Worm (Caenorhabditis elegans) whole organism, early embryonic: ENCODE data around the gene best-19.

ENCODE experiments used
- B0310.2 ChIP-seq: sonication (generic microtip); optimal IDR thresholded peaks from 2 replicates; lab custom pipeline; 2016; ENCODE audit warnings: mild to moderate bottlenecking, missing genetic modification characterization, missing compliant biosample characterization
- F13C5.2 ChIP-seq: sonication (generic microtip); optimal IDR thresholded peaks from 2 replicates; lab custom pipeline; 2017; ENCODE audit warnings: mild to moderate bottlenecking, missing genetic modification characterization, inconsistent platforms, missing compliant biosample characterization
- aly-1 ChIP-seq: sonication (generic microtip); optimal IDR thresholded peaks from 2 replicates; lab custom pipeline; 2016; ENCODE audit warnings: missing genetic modification characterization, missing compliant biosample characterization
- ama-1 ChIP-seq: fragments of 150-350 bp; optimal IDR thresholded peaks from 2 replicates; lab custom pipeline; 2014
- ceh-13 ChIP-seq: fragments of 200-800 bp; sonication (Bioruptor generic); optimal IDR thresholded peaks from 2 replicates; lab custom pipeline; 2018; ENCODE audit warnings: mild to moderate bottlenecking, missing genetic modification characterization, missing compliant biosample characterization
- ceh-36 ChIP-seq: sonication (generic microtip); optimal IDR thresholded peaks from 2 replicates; lab custom pipeline; 2016; ENCODE audit warnings: missing genetic modification characterization, inconsistent platforms, missing compliant biosample characterization
- ets-7 ChIP-seq: sonication (generic microtip); optimal IDR thresholded peaks from 2 replicates; lab custom pipeline; 2016; ENCODE audit warnings: missing genotype, missing genetic modification characterization, missing compliant biosample characterization
- flt-1 ChIP-seq: fragments of 200-800 bp; sonication (Bioruptor generic); IDR thresholded peaks from 2 replicates; pipeline ENCODE4 v1.3.6; 2022; ENCODE audit warnings: missing genetic modification characterization, missing compliant biosample characterization
- hmbx-1 ChIP-seq: sonication (generic microtip); optimal IDR thresholded peaks from 2 replicates; lab custom pipeline; 2016; ENCODE audit warnings: mild to moderate bottlenecking, missing genetic modification characterization, missing compliant biosample characterization
- hmg-4 ChIP-seq: fragments of 200-800 bp; sonication (Bioruptor generic); optimal IDR thresholded peaks from 2 replicates; lab custom pipeline; 2018; ENCODE audit warnings: mild to moderate bottlenecking, missing genetic modification characterization, missing compliant biosample characterization
- hnd-1 ChIP-seq: sonication (generic microtip); optimal IDR thresholded peaks from 2 replicates; lab custom pipeline; 2016; ENCODE audit warnings: missing genetic modification characterization, missing compliant biosample characterization
- pes-1 ChIP-seq: fragments of 200-800 bp; sonication (Bioruptor generic); IDR thresholded peaks from 2 replicates; pipeline ENCODE4 v1.3.6; 2022; ENCODE audit warnings: missing genetic modification reagents, missing genetic modification characterization, missing compliant biosample characterization
- scrt-1 ChIP-seq: fragments of 200-800 bp; sonication (Bioruptor generic); IDR thresholded peaks from 2 replicates; pipeline ENCODE4 v1.3.6; 2022; ENCODE audit warnings: missing genetic modification characterization, missing compliant biosample characterization
- sea-1 ChIP-seq: fragments of 200-800 bp; sonication (Bioruptor generic); conservative IDR thresholded peaks from 2 replicates; pipeline ENCODE4 v1.3.6; 2022; ENCODE audit warnings: missing genetic modification characterization, missing compliant biosample characterization
- tbx-11 ChIP-seq: fragments of 200-800 bp; sonication (Bioruptor generic); IDR thresholded peaks from 2 replicates; pipeline ENCODE4 v1.3.6; 2022; ENCODE audit warnings: missing genetic modification characterization, missing compliant biosample characterization
- tbx-37 ChIP-seq: fragments of 200-800 bp; sonication (Bioruptor generic); conservative IDR thresholded peaks from 2 replicates; pipeline ENCODE4 v1.3.6; 2022; ENCODE audit warnings: missing genetic modification reagents, missing genetic modification characterization, missing compliant biosample characterization
- tra-4 ChIP-seq: sonication (generic microtip); optimal IDR thresholded peaks from 2 replicates; lab custom pipeline; 2017; ENCODE audit warnings: missing genetic modification characterization, missing compliant biosample characterization

The best-19 gene

ce11 chrIV:288027-288426 lies 4.6 kb downstream of the best-19 start, which contains the start of gene T21D12.14:
T21D12.14 (minus strand) TSS chrIV:288127.
- TF ChIP-seq hnd-1 (tag; lab: Kevin White, UChicago) (no peak), sea-1 (GFP tag; lab: Robert Waterston, UW) (no peak), ceh-13 (GFP tag; lab: Kevin White, UChicago) (no peak), tra-4 (no peak), tbx-11 (GFP tag; lab: Robert Waterston, UW) (no peak), F13C5.2 (tag; lab: Kevin White, UChicago) (no peak), hmg-4 (GFP tag; lab: Kevin White, UChicago) (no peak)

- TF ChIP-seq hmg-4 (GFP tag; lab: Kevin White, UChicago) (no peak), pes-1 (no peak), B0310.2 (tag; lab: Kevin White, UChicago) (no peak)
These were observed 6.9 kb downstream of the best-19 start for ce11 chrIV:290387-290786.

DNA sequence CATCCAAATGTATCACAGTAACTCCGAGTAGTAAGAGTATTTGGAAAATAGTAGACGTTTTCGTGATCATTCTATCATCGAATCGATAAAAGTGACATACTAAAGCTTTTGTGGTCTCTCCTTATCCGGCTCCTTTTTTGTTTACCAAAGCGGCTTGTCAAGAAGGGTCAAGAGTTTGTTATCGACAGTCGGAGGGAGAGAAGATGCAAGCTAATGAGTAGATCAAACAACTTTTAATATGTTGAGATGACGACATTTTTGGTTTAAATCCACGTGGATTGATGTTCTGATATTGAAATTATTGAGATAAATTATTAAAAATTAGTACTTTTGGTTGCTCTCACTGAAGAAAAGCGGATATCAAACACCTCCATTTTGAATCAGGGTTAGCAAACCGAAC lies 7.9 kb downstream of the best-19 start, which contains the start of gene T21D12.7:
TSS of gene T21D12.7 (minus strand) at position 101 of the 400 bp plus-strand sequence.
- TF ChIP-seq scrt-1 (GFP tag; lab: Robert Waterston, UW) (no peak), ceh-36 (tag; lab: Kevin White, UChicago) (no peak), flt-1 (GFP tag; lab: Robert Waterston, UW) (no peak), ets-7 (no peak), hmg-4 (GFP tag; lab: Kevin White, UChicago) (no peak), ama-1 (lab: Kevin White, UChicago) (no peak), ceh-13 (GFP tag; lab: Kevin White, UChicago) (no peak), tbx-37 (GFP tag; lab: Robert Waterston, UW) (no peak), hnd-1 (tag; lab: Kevin White, UChicago) (no peak), pes-1 (no peak), hmbx-1 (tag; lab: Kevin White, UChicago) (no peak), tbx-11 (GFP tag; lab: Robert Waterston, UW) (no peak), tra-4 (no peak), B0310.2 (tag; lab: Kevin White, UChicago) (no peak), sea-1 (GFP tag; lab: Robert Waterston, UW) (no peak), F13C5.2 (tag; lab: Kevin White, UChicago) (no peak), aly-1 (tag; lab: Kevin White, UChicago) (no peak)

DNA sequence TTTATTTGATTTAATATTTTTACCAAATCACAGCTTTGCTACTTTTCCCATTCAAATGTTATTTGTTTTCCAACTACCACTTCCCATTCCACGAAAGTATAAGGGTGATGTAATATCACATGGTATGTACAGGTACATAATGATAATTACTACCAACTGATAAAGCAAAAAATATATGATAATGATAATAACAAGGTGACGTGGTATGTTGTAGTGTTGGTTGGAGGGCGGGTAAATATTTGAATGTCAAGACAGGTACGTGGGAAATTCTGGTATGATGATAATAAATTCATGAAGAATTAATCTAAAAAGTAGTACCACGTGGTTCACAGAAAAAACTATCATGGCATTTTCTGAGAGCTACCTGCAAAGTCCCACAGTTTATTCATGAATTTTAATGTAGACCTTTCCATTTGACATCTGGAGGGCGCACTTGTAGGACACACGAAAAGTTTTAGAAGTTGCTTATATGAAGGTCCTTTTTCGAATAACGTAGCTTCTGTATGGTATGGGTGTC lies 8.5 kb downstream of the best-19 start:
- no peak for TF ChIP-seq tbx-11 (GFP tag; lab: Robert Waterston, UW)

DNA sequence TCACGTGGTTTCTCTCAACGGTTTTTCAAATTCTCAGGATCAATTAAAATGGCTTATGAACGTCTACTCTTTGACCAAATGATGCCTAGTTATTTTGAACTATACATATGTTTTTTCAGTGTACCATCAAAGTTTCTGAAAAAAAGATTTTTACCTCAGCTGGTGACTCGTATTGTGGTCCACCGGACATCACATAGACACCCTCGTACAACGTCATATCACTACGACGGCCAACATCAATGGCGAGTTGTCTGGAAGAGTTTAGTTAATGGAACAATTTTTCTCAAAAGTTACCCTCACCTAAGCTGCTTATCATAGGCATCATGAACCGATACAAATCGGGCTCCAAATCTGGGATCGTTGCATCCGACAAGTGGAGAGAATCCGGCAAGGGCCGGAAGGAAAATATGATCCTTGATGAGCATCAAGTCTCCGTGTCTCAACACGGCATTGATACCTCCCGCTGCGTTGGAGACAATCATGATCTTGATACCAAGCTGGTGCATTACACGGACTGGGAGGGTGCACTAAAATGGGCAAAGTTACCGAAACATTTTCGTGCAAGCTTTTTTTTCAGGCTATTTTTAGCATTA lies 9.8 kb downstream of the best-19 start:
- TF ChIP-seq aly-1 (tag; lab: Kevin White, UChicago) (no peak), ceh-36 (tag; lab: Kevin White, UChicago) (no peak), sea-1 (GFP tag; lab: Robert Waterston, UW) (no peak), tbx-37 (GFP tag; lab: Robert Waterston, UW) (no peak), pes-1 (no peak), tra-4 (no peak), hnd-1 (tag; lab: Kevin White, UChicago) (no peak), B0310.2 (tag; lab: Kevin White, UChicago) (no peak), flt-1 (GFP tag; lab: Robert Waterston, UW) (no peak), scrt-1 (GFP tag; lab: Robert Waterston, UW) (no peak), ceh-13 (GFP tag; lab: Kevin White, UChicago) (no peak)

DNA sequence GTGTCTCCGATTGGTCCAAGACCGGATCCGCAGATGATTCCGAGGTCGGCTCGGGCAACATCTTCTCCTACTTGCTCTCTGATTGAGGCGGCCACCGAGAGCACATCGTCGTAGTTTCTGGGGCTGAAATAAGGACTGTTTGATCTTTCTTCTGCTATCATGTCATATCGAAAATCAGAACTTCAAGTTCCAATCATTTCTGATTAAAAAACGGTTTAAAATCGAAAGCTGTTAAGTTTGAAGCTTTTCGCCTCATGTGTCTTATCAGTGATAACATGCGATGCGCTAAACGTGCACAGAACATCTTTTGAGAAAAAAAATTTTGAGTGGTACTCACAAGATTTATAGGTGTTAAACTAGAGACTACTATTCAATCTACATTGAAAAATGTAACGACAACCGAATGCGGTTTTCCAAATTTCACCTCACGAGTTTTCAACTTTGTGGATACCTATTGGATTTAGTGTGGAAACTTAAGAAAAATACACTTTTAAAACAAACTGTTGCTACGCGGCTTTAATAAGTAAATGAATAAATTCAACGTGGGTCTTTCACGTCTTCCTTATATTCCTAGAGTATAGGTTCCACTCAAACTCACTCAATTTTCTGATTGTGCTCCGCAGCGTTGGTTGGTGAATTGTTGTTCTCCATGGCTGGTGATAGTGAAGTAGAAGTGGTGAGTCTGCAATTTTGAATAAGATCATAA lies 10.7 kb downstream of the best-19 start:
- TF ChIP-seq ceh-36 (tag; lab: Kevin White, UChicago): no peak
- TF ChIP-seq hmbx-1 (tag; lab: Kevin White, UChicago): no peak
- TF ChIP-seq pes-1: no peak
- TF ChIP-seq tra-4: no peak
- no peak for TF ChIP-seq tbx-11 (GFP tag; lab: Robert Waterston, UW)
- no peak for TF ChIP-seq ceh-13 (GFP tag; lab: Kevin White, UChicago)
- no peak for TF ChIP-seq hmg-4 (GFP tag; lab: Kevin White, UChicago)
- no peak for TF ChIP-seq sea-1 (GFP tag; lab: Robert Waterston, UW)
- no peak for TF ChIP-seq F13C5.2 (tag; lab: Kevin White, UChicago)
- no peak for TF ChIP-seq B0310.2 (tag; lab: Kevin White, UChicago)
- no peak for TF ChIP-seq scrt-1 (GFP tag; lab: Robert Waterston, UW)
- TF ChIP-seq hnd-1 (tag; lab: Kevin White, UChicago): no peak
- TF ChIP-seq ets-7: no peak
- TF ChIP-seq flt-1 (GFP tag; lab: Robert Waterston, UW): no peak
- TF ChIP-seq tbx-37 (GFP tag; lab: Robert Waterston, UW): no peak
- no peak for TF ChIP-seq aly-1 (tag; lab: Kevin White, UChicago)
- no peak for TF ChIP-seq ama-1 (lab: Kevin White, UChicago)

ce11 chrIV:294737-295136 lies 11.3 kb downstream of the best-19 start:
- TF ChIP-seq pes-1: no peak
- TF ChIP-seq ceh-36 (tag; lab: Kevin White, UChicago): no peak
- no peak for TF ChIP-seq F13C5.2 (tag; lab: Kevin White, UChicago)
- TF ChIP-seq tra-4: no peak
- TF ChIP-seq B0310.2 (tag; lab: Kevin White, UChicago): no peak
